Worm (Caenorhabditis elegans) whole organism, L4 larva: ENCODE measurements around the gene ZK632.4.

Experiments
- D1046.2 ChIP-seq: fragments of 200-800 bp; sonication (Bioruptor generic); IDR thresholded peaks from 2 replicates; pipeline ENCODE4 v1.3.6; 2022; ENCODE audit warnings: missing genetic modification characterization, missing compliant biosample characterization
- F26F4.8 ChIP-seq: fragments of 200-800 bp; sonication (Bioruptor generic); conservative IDR thresholded peaks from 2 replicates; pipeline ENCODE4 v1.3.6; 2022; ENCODE audit warnings: missing genetic modification characterization, missing compliant biosample characterization
- T20F7.1 ChIP-seq: fragments of 200-800 bp; sonication (Bioruptor generic); optimal IDR thresholded peaks from 2 replicates; lab custom pipeline; 2018; ENCODE audit warnings: mild to moderate bottlenecking, missing genetic modification characterization, missing compliant biosample characterization
- Y105C5A.15 ChIP-seq: fragments of 200-800 bp; sonication (Bioruptor generic); IDR thresholded peaks from 2 replicates; pipeline ENCODE4 v1.3.6; 2022; ENCODE audit warnings: missing genetic modification characterization, missing compliant biosample characterization
- Y48G9A.11 ChIP-seq: fragments of 200-800 bp; sonication (Bioruptor generic); IDR thresholded peaks from 2 replicates; pipeline ENCODE4 v1.3.6; 2022; ENCODE audit warnings: missing genetic modification reagents, missing genetic modification characterization, missing compliant biosample characterization
- Y5F2A.4 ChIP-seq: fragments of 200-800 bp; sonication (Bioruptor generic); optimal IDR thresholded peaks from 2 replicates; lab custom pipeline; 2018; ENCODE audit warnings: mild to moderate bottlenecking, missing genetic modification characterization, missing compliant biosample characterization
- Y75B8A.6 ChIP-seq: fragments of 200-800 bp; sonication (Bioruptor generic); IDR thresholded peaks from 2 replicates; pipeline ENCODE4 v1.3.6; 2022; ENCODE audit warnings: missing genetic modification reagents, missing genetic modification characterization, missing compliant biosample characterization
- aha-1 ChIP-seq: fragments of 150-350 bp; peaks from one replicate; lab custom pipeline; 2014; ENCODE audit warnings: missing biosample characterization, missing genetic modification characterization
- aly-2 ChIP-seq: sonication (generic microtip); optimal IDR thresholded peaks from 2 replicates; lab custom pipeline; 2018; ENCODE audit warnings: missing biosample characterization, missing genetic modification characterization
- arid-1 ChIP-seq: fragments of 200-800 bp; sonication (Bioruptor generic); conservative IDR thresholded peaks from 2 replicates; pipeline ENCODE4 v1.3.6; 2022; ENCODE audit warnings: missing genetic modification reagents, missing genetic modification characterization, missing compliant biosample characterization
- ceh-20 ChIP-seq: fragments of 200-800 bp; sonication (Bioruptor generic); IDR thresholded peaks from 2 replicates; pipeline ENCODE4 v1.3.6; 2022; ENCODE audit warnings: missing genetic modification reagents, missing genetic modification characterization, missing compliant biosample characterization
- ceh-28 ChIP-seq: fragments of 150-350 bp; optimal IDR thresholded peaks from 2 replicates; lab custom pipeline; 2014; ENCODE audit warnings: missing biosample characterization, missing genetic modification reagents, missing genetic modification characterization
- ceh-32 ChIP-seq: sonication (generic microtip); optimal IDR thresholded peaks from 2 replicates; lab custom pipeline; 2016; ENCODE audit warnings: mild to moderate bottlenecking, missing genetic modification characterization, missing compliant biosample characterization; ENCODE audit not compliant: poor library complexity
- cey-2 ChIP-seq: sonication (generic microtip); optimal IDR thresholded peaks from 3 replicates; lab custom pipeline; 2017; ENCODE audit warnings: missing genetic modification characterization, mild to moderate bottlenecking, missing compliant biosample characterization, antibody characterized with exemption, borderline replicate concordance; ENCODE audit not compliant: insufficient read depth
- daf-16 ChIP-seq, 3 experiments: sonication (generic microtip); optimal IDR thresholded peaks; 2 replicates each; lab custom pipeline; 2016 to 2017; ENCODE audit warnings: missing genetic modification characterization in 3 of 3, missing genetic modification reagents in 3 of 3, mild to moderate bottlenecking in 2 of 3, missing compliant biosample characterization in 2 of 3, missing biosample characterization in 1 of 3, moderate library complexity in 1 of 3
- daf-8 ChIP-seq: fragments of 200-800 bp; sonication (Bioruptor generic); IDR thresholded peaks from 2 replicates; pipeline ENCODE4 v1.3.6; 2022; ENCODE audit warnings: missing genetic modification characterization, missing compliant biosample characterization
- dmd-6 ChIP-seq: fragments of 200-800 bp; sonication (Bioruptor generic); IDR thresholded peaks from 2 replicates; pipeline ENCODE4 v1.3.6; 2022; ENCODE audit warnings: missing genetic modification reagents, missing genetic modification characterization, missing compliant biosample characterization
- dmd-9 ChIP-seq: fragments of 200-800 bp; sonication (Bioruptor generic); IDR thresholded peaks from 2 replicates; pipeline ENCODE4 v1.3.6; 2022; ENCODE audit warnings: missing genetic modification reagents, missing genetic modification characterization, missing compliant biosample characterization
- duxl-1 ChIP-seq: sonication (generic microtip); optimal IDR thresholded peaks from 2 replicates; lab custom pipeline; 2016; ENCODE audit warnings: mild to moderate bottlenecking, missing genetic modification characterization, moderate library complexity, missing compliant biosample characterization; ENCODE audit not compliant: poor library complexity
- dve-1 ChIP-seq: sonication (generic microtip); optimal IDR thresholded peaks from 2 replicates; lab custom pipeline; 2017; ENCODE audit warnings: antibody characterized with exemption, mild to moderate bottlenecking, missing genetic modification characterization, missing compliant biosample characterization; ENCODE audit not compliant: insufficient read depth
- fkh-10 ChIP-seq: fragments of 150-350 bp; optimal IDR thresholded peaks from 2 replicates; lab custom pipeline; 2014; ENCODE audit warnings: missing biosample characterization, missing genetic modification reagents, missing genetic modification characterization
- fos-1 ChIP-seq: fragments of 150-350 bp; optimal IDR thresholded peaks from 2 replicates; lab custom pipeline; 2014; ENCODE audit warnings: missing biosample characterization, missing genetic modification characterization
- lim-7 ChIP-seq: fragments of 200-800 bp; sonication (Bioruptor generic); IDR thresholded peaks from 2 replicates; pipeline ENCODE4 v1.3.6; 2022; ENCODE audit warnings: missing genetic modification characterization, missing compliant biosample characterization
- lin-1 ChIP-seq: fragments of 200-800 bp; sonication (Bioruptor generic); IDR thresholded peaks from 2 replicates; pipeline ENCODE4 v1.3.6; 2022; ENCODE audit warnings: missing genetic modification reagents, missing genetic modification characterization, missing compliant biosample characterization
- lin-13 ChIP-seq: fragments of 150-350 bp; optimal IDR thresholded peaks from 2 replicates; lab custom pipeline; 2014; ENCODE audit warnings: missing biosample characterization, missing genetic modification reagents, missing genetic modification characterization
- lin-39 ChIP-seq: fragments of 150-350 bp; optimal IDR thresholded peaks from 2 replicates; lab custom pipeline; 2014; ENCODE audit warnings: missing biosample characterization, missing genetic modification reagents, missing genetic modification characterization
- lsy-2 ChIP-seq, 2 experiments: fragments of 150-350 bp in 1 of 2; sonication (generic microtip) in 1 of 2; optimal IDR thresholded peaks; 2 replicates each; lab custom pipeline; 2014 to 2017; ENCODE audit warnings: missing biosample characterization in 2 of 2, missing genetic modification characterization in 2 of 2
- mep-1 ChIP-seq: fragments of 150-350 bp; sonication (generic microtip); optimal IDR thresholded peaks from 3 replicates; lab custom pipeline; 2014; ENCODE audit warnings: missing biosample characterization, missing genetic modification characterization
- mes-2 ChIP-seq: sonication (generic microtip); optimal IDR thresholded peaks from 2 replicates; lab custom pipeline; 2016; ENCODE audit warnings: missing genotype, mild to moderate bottlenecking, missing genetic modification characterization, missing compliant biosample characterization; ENCODE audit not compliant: poor library complexity, severe bottlenecking
- mxl-3 ChIP-seq: fragments of 200-800 bp; sonication (Bioruptor generic); optimal IDR thresholded peaks from 2 replicates; lab custom pipeline; 2018; ENCODE audit warnings: mild to moderate bottlenecking, missing genetic modification characterization, missing compliant biosample characterization
- nhr-111 ChIP-seq: fragments of 200-800 bp; sonication (Bioruptor generic); optimal IDR thresholded peaks from 2 replicates; lab custom pipeline; 2018; ENCODE audit warnings: mild to moderate bottlenecking, missing genetic modification characterization, missing compliant biosample characterization
- nhr-25 ChIP-seq: sonication (generic microtip); optimal IDR thresholded peaks from 2 replicates; lab custom pipeline; 2017; ENCODE audit warnings: missing genetic modification characterization, mild to moderate bottlenecking, missing compliant biosample characterization, antibody characterized with exemption, moderate library complexity, borderline replicate concordance; ENCODE audit not compliant: insufficient read depth
- nhr-42 ChIP-seq: fragments of 200-800 bp; sonication (Bioruptor generic); IDR thresholded peaks from 2 replicates; pipeline ENCODE4 v1.3.6; 2022; ENCODE audit warnings: missing genetic modification characterization, missing compliant biosample characterization
- nhr-77 ChIP-seq: fragments of 150-350 bp; optimal IDR thresholded peaks from 2 replicates; lab custom pipeline; 2014; ENCODE audit warnings: missing biosample characterization, missing genetic modification characterization
- pha-4 ChIP-seq, 2 experiments: fragments of 150-350 bp in 1 of 2; fragments of 200-800 bp in 1 of 2; sonication (Bioruptor generic) in 1 of 2; IDR thresholded peaks in 1 of 2; optimal IDR thresholded peaks in 1 of 2; 2 replicates each; pipeline versions ENCODE4 v1.3.6 to Lab custom; 2014 to 2022; ENCODE audit warnings: missing genetic modification characterization in 2 of 2, missing genetic modification reagents in 2 of 2, missing biosample characterization in 1 of 2, missing compliant biosample characterization in 1 of 2
- php-3 ChIP-seq: fragments of 200-800 bp; sonication (Bioruptor generic); IDR thresholded peaks from 2 replicates; pipeline ENCODE4 v1.3.6; 2022; ENCODE audit warnings: missing genetic modification reagents, missing genetic modification characterization, missing compliant biosample characterization
- pqm-1 ChIP-seq: sonication (generic microtip); optimal IDR thresholded peaks from 2 replicates; lab custom pipeline; 2017; ENCODE audit warnings: missing biosample characterization, missing genetic modification characterization
- rbr-2 ChIP-seq: sonication (generic microtip); optimal IDR thresholded peaks from 2 replicates; lab custom pipeline; 2016; ENCODE audit warnings: missing genotype, missing genetic modification characterization, missing compliant biosample characterization
- sdz-12 ChIP-seq: fragments of 200-800 bp; sonication (Bioruptor generic); optimal IDR thresholded peaks from 2 replicates; lab custom pipeline; 2018; ENCODE audit warnings: mild to moderate bottlenecking, missing genetic modification characterization, missing compliant biosample characterization
- spr-3 ChIP-seq: fragments of 200-800 bp; sonication (Bioruptor generic); optimal IDR thresholded peaks from 2 replicates; lab custom pipeline; 2018; ENCODE audit warnings: mild to moderate bottlenecking, missing genetic modification characterization, missing compliant biosample characterization
- unc-130 ChIP-seq: sonication (generic microtip); optimal IDR thresholded peaks from 2 replicates; lab custom pipeline; 2016; ENCODE audit warnings: missing genetic modification reagents, missing genetic modification characterization, missing compliant biosample characterization
- unc-39 ChIP-seq: sonication (generic microtip); optimal IDR thresholded peaks from 2 replicates; lab custom pipeline; 2017; ENCODE audit warnings: missing biosample characterization, missing genetic modification characterization
- unc-62 ChIP-seq, 3 experiments: fragments of 150-350 bp in 1 of 3; sonication (generic microtip); optimal IDR thresholded peaks in 2 of 3; peaks in 1 of 3; 1 replicate in 1 of 3; 2 replicates in 2 of 3; lab custom pipeline; 2014 to 2017; ENCODE audit warnings: missing biosample characterization in 3 of 3, missing genetic modification characterization in 3 of 3, missing genetic modification reagents in 3 of 3, missing genotype in 1 of 3
- zip-2 ChIP-seq: fragments of 150-350 bp; optimal IDR thresholded peaks from 2 replicates; lab custom pipeline; 2014; ENCODE audit warnings: missing biosample characterization, missing genetic modification characterization
- ztf-11 ChIP-seq: fragments of 150-350 bp; optimal IDR thresholded peaks from 2 replicates; lab custom pipeline; 2014; ENCODE audit warnings: missing biosample characterization, missing genetic modification characterization
- ztf-7 ChIP-seq: fragments of 150-350 bp; optimal IDR thresholded peaks from 2 replicates; lab custom pipeline; 2014; ENCODE audit warnings: missing biosample characterization, missing genetic modification characterization

Gene ZK632.4

ce11 chrIII:9818763-9819162 is 11.5 kb upstream of the ZK632.4 start, which contains the start of gene panl-3 (continued):
- no peak for TF ChIP-seq fkh-10
- no peak for TF ChIP-seq Y5F2A.4 (GFP tag; lab: Kevin White, UChicago)
- TF ChIP-seq daf-8 (GFP tag; lab: Robert Waterston, UW), result no peak
- no peak for TF ChIP-seq D1046.2
- no peak for TF ChIP-seq cey-2
- no peak for TF ChIP-seq sdz-12 (GFP tag; lab: Kevin White, UChicago)
- TF ChIP-seq ceh-20 (GFP tag; lab: Robert Waterston, UW), result peak; percentile 33; the same call in 1 of the 2 replicates
- TF ChIP-seq unc-62 (GFP tag; optimal IDR thresholded peaks at IDR 0.05 in 1 of 2; lab: Kevin White, UChicago), result no peak
- TF ChIP-seq unc-62 (tag; optimal IDR thresholded peaks at IDR 0.05; lab: Kevin White, UChicago), result no peak
- TF ChIP-seq ztf-11 (tag; lab: Kevin White, UChicago), result no peak
- TF ChIP-seq lin-39 (tag; lab: Kevin White, UChicago), result no peak
- TF ChIP-seq nhr-42 (GFP tag; lab: Robert Waterston, UW), result no peak
- TF ChIP-seq rbr-2 (tag; lab: Kevin White, UChicago), result peak; percentile 59
- no peak for TF ChIP-seq unc-39 (tag; lab: Kevin White, UChicago)
- TF ChIP-seq lin-1 (GFP tag; lab: Robert Waterston, UW), result 0 out of 2 replicates have a peak, but pooled peaks have one; percentile 24
- TF ChIP-seq spr-3 (GFP tag; lab: Kevin White, UChicago), result no peak
- no peak for TF ChIP-seq F26F4.8 (GFP tag; lab: Robert Waterston, UW)
- TF ChIP-seq lin-13 (GFP tag; lab: Kevin White, UChicago), result peak; percentile 45
- no peak for TF ChIP-seq Y48G9A.11 (GFP tag; lab: Robert Waterston, UW)
- TF ChIP-seq Y75B8A.6, result no peak
- no peak for TF ChIP-seq Y105C5A.15
- TF ChIP-seq nhr-77 (tag; lab: Kevin White, UChicago), result no peak
- no peak for TF ChIP-seq zip-2 (tag; lab: Kevin White, UChicago)
- TF ChIP-seq unc-130, result no peak
- TF ChIP-seq aly-2 (tag; lab: Kevin White, UChicago), result no peak
- TF ChIP-seq dmd-9 (GFP tag; lab: Robert Waterston, UW), result no peak
- no peak for TF ChIP-seq daf-16 (GFP tag; optimal IDR thresholded peaks at IDR 0.05; lab: Kevin White, UChicago)
- no peak for TF ChIP-seq daf-16 (tag; optimal IDR thresholded peaks at IDR 0.05; lab: Kevin White, UChicago)
- peak; percentile 28 for TF ChIP-seq ztf-7 (tag; lab: Kevin White, UChicago)
- no peak for TF ChIP-seq nhr-111 (GFP tag; lab: Kevin White, UChicago)
- no peak for TF ChIP-seq pqm-1 (tag; lab: Kevin White, UChicago)
- TF ChIP-seq ceh-32 (tag; lab: Kevin White, UChicago), result no peak
- no peak for TF ChIP-seq fos-1 (tag; lab: Kevin White, UChicago)

- TF ChIP-seq nhr-42 (GFP tag; lab: Robert Waterston, UW), result no peak
- peak in 1 of 2 experiments; percentile 79 for TF ChIP-seq lsy-2 (tag; optimal IDR thresholded peaks at IDR 0.05; lab: Kevin White, UChicago)
- peak; percentile 23 for TF ChIP-seq T20F7.1
- TF ChIP-seq mes-2, result no peak
- TF ChIP-seq unc-130, result peak; percentile 34
Observed at ce11 chrIII:9817894-9818293, 10.6 kb upstream of the ZK632.4 start.

- no peak for TF ChIP-seq T20F7.1
- no peak for TF ChIP-seq dmd-6
- no peak for TF ChIP-seq fkh-10
- TF ChIP-seq mep-1 (tag; lab: Kevin White, UChicago), result peak; percentile 43
- TF ChIP-seq aly-2 (tag; lab: Kevin White, UChicago), result no peak
- peak; percentile 28 for TF ChIP-seq ceh-28
- no peak for TF ChIP-seq arid-1 (GFP tag; lab: Robert Waterston, UW)
- TF ChIP-seq aha-1, result peak; percentile 84
- peak in 1 of 2 experiments; percentile 52 for TF ChIP-seq lsy-2 (tag; optimal IDR thresholded peaks at IDR 0.05; lab: Kevin White, UChicago)
- no peak for TF ChIP-seq duxl-1
- no peak for TF ChIP-seq ztf-7 (tag; lab: Kevin White, UChicago)
- TF ChIP-seq mxl-3 (GFP tag; lab: Kevin White, UChicago), result peak; percentile 45
- no peak for TF ChIP-seq pha-4 (GFP tag; IDR thresholded peaks at IDR 0.05; lab: Robert Waterston, UW)
- peak; percentile 58 for TF ChIP-seq pha-4 (tag; optimal IDR thresholded peaks at IDR 0.05; lab: Kevin White, UChicago)
- peak; percentile 22 for TF ChIP-seq dve-1 (tag; lab: Kevin White, UChicago)
- TF ChIP-seq php-3, result no peak
- TF ChIP-seq D1046.2, result no peak
- TF ChIP-seq lim-7 (GFP tag; lab: Robert Waterston, UW), result no peak
- no peak for TF ChIP-seq nhr-25
Observed at ce11 chrIII:9817087-9817612, 9.9 kb upstream of the ZK632.4 start, which contains the start of gene cnx-1. cnx-1 (minus strand) TSS chrIII:9817137.
